Fruit fly (Drosophila melanogaster) whole organism, prepupa: ENCODE results near the gene Marcal1.

Experiments
- CG10631 ChIP-seq: fragments of 200-800 bp; sonication (Bioruptor generic); optimal IDR thresholded peaks from 2 replicates; lab custom pipeline; 2016; ENCODE audit warnings: missing biosample characterization, missing genetic modification characterization
- CG10669 ChIP-seq: fragments of 200-800 bp; sonication (Bioruptor generic); optimal IDR thresholded peaks from 3 replicates; lab custom pipeline; 2018; ENCODE audit warnings: missing biosample characterization, mild to moderate bottlenecking, missing genetic modification characterization, moderate library complexity
- CG11294 ChIP-seq: fragments of 200-800 bp; sonication (Bioruptor generic); IDR thresholded peaks from 2 replicates; pipeline ENCODE4 v1.3.6; 2022; ENCODE audit warnings: missing biosample characterization, missing genetic modification characterization
- CG16779 ChIP-seq: fragments of 200-800 bp; sonication (Bioruptor generic); optimal IDR thresholded peaks from 3 replicates; lab custom pipeline; 2017; ENCODE audit warnings: missing biosample characterization, mild to moderate bottlenecking, missing genetic modification characterization
- CG3032 ChIP-seq: fragments of 200-800 bp; optimal IDR thresholded peaks from 2 replicates; lab custom pipeline; 2019; ENCODE audit warnings: missing biosample characterization, mild to moderate bottlenecking, missing genetic modification characterization, moderate library complexity
- CG31627 ChIP-seq: fragments of 200-800 bp; sonication (Bioruptor generic); optimal IDR thresholded peaks from 3 replicates; lab custom pipeline; 2016; ENCODE audit warnings: missing biosample characterization, missing genetic modification characterization
- CG32006 ChIP-seq: fragments of 200-800 bp; sonication (Bioruptor generic); optimal IDR thresholded peaks from 3 replicates; lab custom pipeline; 2017; ENCODE audit warnings: missing biosample characterization, mild to moderate bottlenecking, missing genetic modification characterization
- CG34406 ChIP-seq: fragments of 200-800 bp; sonication (Bioruptor generic); optimal IDR thresholded peaks from 3 replicates; lab custom pipeline; 2016; ENCODE audit warnings: missing biosample characterization, missing genetic modification characterization
- CG3919 ChIP-seq: fragments of 200-800 bp; sonication (Bioruptor generic); optimal IDR thresholded peaks from 3 replicates; lab custom pipeline; 2016; ENCODE audit warnings: missing biosample characterization, missing genetic modification characterization
- CG4318 ChIP-seq: fragments of 200-800 bp; sonication (Bioruptor generic); optimal IDR thresholded peaks from 3 replicates; lab custom pipeline; 2017; ENCODE audit warnings: missing biosample characterization, mild to moderate bottlenecking, missing genetic modification characterization
- CG6163 ChIP-seq: fragments of 200-800 bp; sonication (Bioruptor generic); IDR thresholded peaks from 3 replicates; pipeline ENCODE4 v1.3.6; 2022; ENCODE audit warnings: missing biosample characterization, missing genetic modification characterization
- CG6276 ChIP-seq: fragments of 200-800 bp; sonication (Bioruptor generic); optimal IDR thresholded peaks from 2 replicates; lab custom pipeline; 2017; ENCODE audit warnings: missing biosample characterization, mild to moderate bottlenecking, missing genetic modification characterization
- CG6792 ChIP-seq: fragments of 200-800 bp; sonication (Bioruptor generic); optimal IDR thresholded peaks from 3 replicates; lab custom pipeline; 2016; ENCODE audit warnings: missing biosample characterization, missing genetic modification characterization
- CG6808 ChIP-seq: fragments of 200-800 bp; sonication (Bioruptor generic); optimal IDR thresholded peaks from 3 replicates; lab custom pipeline; 2017; ENCODE audit warnings: missing biosample characterization, missing genetic modification characterization, mild to moderate bottlenecking, moderate library complexity, missing genetic modification reagents
- CG7368 ChIP-seq: fragments of 200-800 bp; sonication (Bioruptor generic); optimal IDR thresholded peaks from 3 replicates; lab custom pipeline; 2016; ENCODE audit warnings: missing biosample characterization, missing genetic modification characterization
- CG8119 ChIP-seq: fragments of 200-800 bp; sonication (Bioruptor generic); IDR thresholded peaks from 3 replicates; pipeline ENCODE4 v1.3.6; 2022; ENCODE audit warnings: missing biosample characterization, missing genetic modification characterization
- CG8319 ChIP-seq: fragments of 200-800 bp; sonication (Bioruptor generic); optimal IDR thresholded peaks from 3 replicates; lab custom pipeline; 2016; ENCODE audit warnings: missing biosample characterization, missing genetic modification characterization
- CG8632 ChIP-seq: fragments of 200-800 bp; sonication (Bioruptor generic); optimal IDR thresholded peaks from 3 replicates; lab custom pipeline; 2016; ENCODE audit warnings: missing biosample characterization, missing genetic modification characterization
- CG9139 ChIP-seq: fragments of 200-800 bp; sonication (Bioruptor generic); optimal IDR thresholded peaks from 3 replicates; lab custom pipeline; 2017; ENCODE audit warnings: missing biosample characterization, mild to moderate bottlenecking, missing genetic modification characterization
- Eip93F ChIP-seq: fragments of 200-800 bp; sonication (Bioruptor generic); optimal IDR thresholded peaks from 2 replicates; lab custom pipeline; 2016; ENCODE audit warnings: missing biosample characterization, mild to moderate bottlenecking, missing genetic modification characterization
- Ets96B ChIP-seq: fragments of 200-800 bp; optimal IDR thresholded peaks from 2 replicates; lab custom pipeline; 2019; ENCODE audit warnings: missing biosample characterization, mild to moderate bottlenecking, missing genetic modification characterization, moderate library complexity
- Gug ChIP-seq: fragments of 200-800 bp; sonication (Bioruptor generic); IDR thresholded peaks from 2 replicates; pipeline ENCODE4 v1.3.6; 2022; ENCODE audit warnings: missing biosample characterization, missing genetic modification characterization
- Hr38 ChIP-seq: sonication (Bioruptor generic); optimal IDR thresholded peaks from 2 replicates; lab custom pipeline; 2016; ENCODE audit warnings: missing biosample characterization, missing genetic modification characterization
- Hr39 ChIP-seq: fragments of 200-800 bp; sonication (Bioruptor generic); optimal IDR thresholded peaks from 2 replicates; lab custom pipeline; 2016; ENCODE audit warnings: missing biosample characterization, missing genetic modification characterization
- Lpt ChIP-seq: fragments of 200-800 bp; sonication (Bioruptor generic); optimal IDR thresholded peaks from 3 replicates; lab custom pipeline; 2016; ENCODE audit warnings: missing biosample characterization, missing genetic modification characterization
- Met ChIP-seq: fragments of 200-800 bp; sonication (Bioruptor generic); optimal IDR thresholded peaks from 3 replicates; lab custom pipeline; 2016; ENCODE audit warnings: missing biosample characterization, missing genetic modification characterization
- Sox102F ChIP-seq: fragments of 200-800 bp; sonication (Bioruptor generic); optimal IDR thresholded peaks from 2 replicates; lab custom pipeline; 2016; ENCODE audit warnings: missing biosample characterization, mild to moderate bottlenecking, missing genetic modification characterization
- Sox14 ChIP-seq: fragments of 200-800 bp; sonication (Bioruptor generic); optimal IDR thresholded peaks from 3 replicates; lab custom pipeline; 2016; ENCODE audit warnings: missing biosample characterization, missing genetic modification characterization
- Sox15 ChIP-seq: fragments of 200-800 bp; sonication (Bioruptor generic); optimal IDR thresholded peaks from 3 replicates; lab custom pipeline; 2016; ENCODE audit warnings: missing biosample characterization, missing genetic modification characterization
- achi ChIP-seq: fragments of 200-800 bp; sonication (Bioruptor generic); optimal IDR thresholded peaks from 3 replicates; lab custom pipeline; 2016; ENCODE audit warnings: missing biosample characterization, missing genetic modification characterization
- cyc ChIP-seq: fragments of 200-800 bp; sonication (Bioruptor generic); optimal IDR thresholded peaks from 3 replicates; lab custom pipeline; 2016; ENCODE audit warnings: missing biosample characterization, missing genetic modification characterization
- dac ChIP-seq: fragments of 200-800 bp; sonication (Bioruptor generic); optimal IDR thresholded peaks from 2 replicates; lab custom pipeline; 2017; ENCODE audit warnings: missing biosample characterization, mild to moderate bottlenecking, missing genetic modification characterization
- dsx ChIP-seq: fragments of 200-800 bp; optimal IDR thresholded peaks from 3 replicates; lab custom pipeline; 2019; ENCODE audit warnings: missing biosample characterization, mild to moderate bottlenecking, missing genetic modification characterization, moderate library complexity; ENCODE audit not compliant: poor library complexity, severe bottlenecking
- esn ChIP-seq: fragments of 200-800 bp; sonication (Bioruptor generic); optimal IDR thresholded peaks from 2 replicates; lab custom pipeline; 2016; ENCODE audit warnings: missing biosample characterization, mild to moderate bottlenecking, missing genetic modification characterization, moderate library complexity
- fkh ChIP-seq: fragments of 200-800 bp; sonication (Bioruptor generic); optimal IDR thresholded peaks from 3 replicates; lab custom pipeline; 2017; ENCODE audit warnings: missing biosample characterization, mild to moderate bottlenecking, missing genetic modification characterization, moderate library complexity
- lz ChIP-seq: fragments of 200-800 bp; sonication (Bioruptor generic); optimal IDR thresholded peaks from 3 replicates; lab custom pipeline; 2016; ENCODE audit warnings: missing biosample characterization, missing genetic modification characterization
- net ChIP-seq: fragments of 200-800 bp; sonication (Bioruptor generic); optimal IDR thresholded peaks from 3 replicates; lab custom pipeline; 2016; ENCODE audit warnings: missing biosample characterization, missing genetic modification characterization
- pdm3 ChIP-seq: fragments of 200-800 bp; sonication (Bioruptor generic); optimal IDR thresholded peaks from 3 replicates; lab custom pipeline; 2016; ENCODE audit warnings: missing biosample characterization, missing genetic modification characterization
- spab ChIP-seq: fragments of 200-800 bp; sonication (Bioruptor generic); optimal IDR thresholded peaks from 2 replicates; lab custom pipeline; 2017; ENCODE audit warnings: missing biosample characterization, mild to moderate bottlenecking, missing genetic modification characterization, missing genetic modification reagents
- ss ChIP-seq, 2 experiments: fragments of 200-800 bp; sonication (Bioruptor generic); optimal IDR thresholded peaks; 2 replicates in 1 of 2; 3 replicates in 1 of 2; lab custom pipeline; 2017 to 2018; ENCODE audit warnings: mild to moderate bottlenecking in 2 of 2, missing biosample characterization in 2 of 2, missing genetic modification characterization in 2 of 2, moderate library complexity in 1 of 2
- svp ChIP-seq: fragments of 200-800 bp; sonication (Bioruptor generic); peaks from one replicate; lab custom pipeline; 2016; ENCODE audit warnings: missing biosample characterization, missing genetic modification characterization
- topi ChIP-seq: fragments of 200-800 bp; sonication (Bioruptor generic); optimal IDR thresholded peaks from 3 replicates; lab custom pipeline; 2016; ENCODE audit warnings: missing biosample characterization, missing genetic modification characterization
- vri ChIP-seq: fragments of 200-800 bp; sonication (Bioruptor generic); optimal IDR thresholded peaks from 3 replicates; lab custom pipeline; 2016; ENCODE audit warnings: missing biosample characterization, mild to moderate bottlenecking, missing genetic modification characterization

The Marcal1 gene

DNA sequence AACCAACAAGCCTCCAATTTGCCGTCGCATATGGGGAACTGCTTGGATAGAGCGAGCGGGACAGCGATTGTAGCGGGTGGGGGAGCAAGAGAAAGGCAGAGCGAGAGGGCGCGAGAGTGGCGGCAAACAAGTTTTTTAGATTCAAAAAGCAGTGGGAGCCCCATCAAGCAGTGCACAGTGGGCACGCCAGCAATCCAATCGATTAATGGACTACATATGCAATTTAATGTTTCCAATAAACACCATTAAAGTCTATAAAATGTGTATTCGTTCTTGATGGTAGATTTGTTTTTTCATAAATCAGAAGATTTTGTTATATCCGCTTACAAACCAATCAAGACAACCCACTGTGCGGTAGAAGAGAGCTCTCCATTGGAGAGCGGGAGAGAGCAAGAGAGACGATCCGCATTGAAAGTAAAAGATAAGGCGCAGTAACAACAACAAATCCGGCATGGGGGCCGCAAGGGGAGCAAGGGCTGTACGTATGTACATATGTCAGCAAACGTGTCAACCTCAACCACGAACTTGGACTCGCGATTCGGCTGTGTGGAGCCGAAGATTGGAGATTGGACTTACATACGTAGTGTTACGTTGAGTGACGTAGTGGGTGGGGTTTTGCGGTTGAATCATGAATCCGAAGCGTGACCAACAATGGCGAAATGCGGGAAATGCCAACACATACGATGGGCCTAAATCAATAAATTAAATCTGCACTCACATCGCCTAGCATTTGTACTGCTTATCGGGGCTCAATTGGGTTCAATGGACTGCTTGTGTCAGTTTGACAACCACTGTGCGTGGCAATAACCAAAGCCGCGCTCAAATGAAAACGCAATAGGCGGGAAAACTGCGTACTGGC lies 42.3 kb downstream of the Marcal1 start (continued):
- TF ChIP-seq CG16779 (tag; lab: Kevin White, UChicago) (peak; percentile 99), CG9139 (GFP tag; lab: Kevin White, UChicago) (peak; percentile 96), Sox15 (peak; percentile 99), CG6163 (GFP tag; lab: Robert Waterston, UW) (peak; percentile 100), CG8119 (GFP tag; lab: Robert Waterston, UW) (peak; percentile 99), CG10631 (GFP tag; lab: Kevin White, UChicago) (peak; percentile 99), CG31627 (GFP tag; lab: Kevin White, UChicago) (peak; percentile 99), CG8632 (GFP tag; lab: Kevin White, UChicago) (peak; percentile 99), CG6276 (GFP tag; lab: Kevin White, UChicago) (peak; percentile 100), achi (GFP tag; lab: Kevin White, UChicago) (peak; percentile 98), esn (GFP tag; lab: Kevin White, UChicago) (peak; percentile 99), Met (GFP tag; lab: Kevin White, UChicago) (peak; percentile 99), dac (GFP tag; lab: Kevin White, UChicago) (peak; percentile 99), spab (GFP tag; lab: Kevin White, UChicago) (peak; percentile 99), svp (peak; percentile 100), CG10669 (GFP tag; lab: Kevin White, UChicago) (peak; percentile 99), CG3032 (tag; lab: Kevin White, UChicago) (peak; percentile 99), net (peak; percentile 99), vri (peak; percentile 98), Gug (GFP tag; lab: Robert Waterston, UW) (peak; percentile 99), cyc (GFP tag; lab: Kevin White, UChicago) (peak; percentile 99), CG6792 (GFP tag; lab: Kevin White, UChicago) (peak; percentile 99), CG11294 (GFP tag; lab: Robert Waterston, UW) (peak; percentile 99; the same call in 1 of the 2 replicates), Eip93F (GFP tag; lab: Kevin White, UChicago) (peak; percentile 95), dsx (GFP tag; lab: Kevin White, UChicago) (peak; percentile 98), topi (peak; percentile 99), CG34406 (GFP tag; lab: Kevin White, UChicago) (peak; percentile 98), Ets96B (tag; lab: Kevin White, UChicago) (peak; percentile 99), CG7368 (GFP tag; lab: Kevin White, UChicago) (peak; percentile 99), CG6808 (peak; percentile 98), Hr38 (peak; percentile 90), Sox14 (GFP tag; lab: Kevin White, UChicago) (peak; percentile 99), Sox102F (GFP tag; lab: Kevin White, UChicago) (peak; percentile 99), CG8319 (peak; percentile 98), CG3919 (GFP tag; lab: Kevin White, UChicago) (peak; percentile 100), fkh (GFP tag; lab: Kevin White, UChicago) (peak; percentile 90)

dm6 chr2L:4998260-4998560 lies 42.9 kb downstream of the Marcal1 start:
- no peak for TF ChIP-seq Lpt
- no peak for TF ChIP-seq CG7368 (GFP tag; lab: Kevin White, UChicago)
- no peak for TF ChIP-seq CG6276 (GFP tag; lab: Kevin White, UChicago)
- TF ChIP-seq pdm3 (GFP tag; lab: Kevin White, UChicago) = no peak
- TF ChIP-seq Hr39 = no peak
- no peak for TF ChIP-seq Ets96B (tag; lab: Kevin White, UChicago)
- TF ChIP-seq topi = no peak
- no peak for TF ChIP-seq CG16779 (tag; lab: Kevin White, UChicago)
- no peak for TF ChIP-seq ss (GFP tag; optimal IDR thresholded peaks at IDR 0.05; lab: Kevin White, UChicago)
- TF ChIP-seq Hr38 = no peak
- TF ChIP-seq Eip93F (GFP tag; lab: Kevin White, UChicago) = no peak
- no peak for TF ChIP-seq Sox15
- TF ChIP-seq CG32006 (GFP tag; lab: Kevin White, UChicago) = no peak
- TF ChIP-seq CG8632 (GFP tag; lab: Kevin White, UChicago) = no peak
- no peak for TF ChIP-seq CG4318 (GFP tag; lab: Kevin White, UChicago)
- TF ChIP-seq esn (GFP tag; lab: Kevin White, UChicago) = no peak
- TF ChIP-seq net = no peak
- no peak for TF ChIP-seq lz (GFP tag; lab: Kevin White, UChicago)
